Worm (Caenorhabditis elegans): ENCODE data around the gene F31F7.2.

The F31F7.2 gene

ce11 chrV:6277178-6277834, 6.7 kb downstream of the F31F7.2 start (continued):
- TF ChIP-seq pha-4 (GFP tag; IDR thresholded peaks at IDR 0.05) (no peak), pha-4 (tag; optimal IDR thresholded peaks at IDR 0.05) (no peak), ceh-28 (tag; optimal IDR thresholded peaks at IDR 0.05) (no peak), ZK546.5 (tag; optimal IDR thresholded peaks at IDR 0.05) (no peak), nhr-77 (tag; optimal IDR thresholded peaks at IDR 0.05) (peak; percentile 46), lir-3 (tag; optimal IDR thresholded peaks at IDR 0.05) (no peak), skn-1 (tag; optimal IDR thresholded peaks at IDR 0.05) (no peak), mep-1 (tag; optimal IDR thresholded peaks at IDR 0.05) (peak; percentile 21), lin-15B (tag; optimal IDR thresholded peaks at IDR 0.05) (no peak), nhr-111 (GFP tag; optimal IDR thresholded peaks at IDR 0.05) (no peak), dpl-1 (GFP tag; optimal IDR thresholded peaks at IDR 0.05) (no peak), T20F7.1 (GFP tag; optimal IDR thresholded peaks at IDR 0.05) (no peak), T26A8.4 (GFP tag; IDR thresholded peaks at IDR 0.05) (no peak), ceh-62 (tag; optimal IDR thresholded peaks at IDR 0.05) (no peak), nhr-6 (tag; optimal IDR thresholded peaks at IDR 0.05) (no peak), saeg-2 (GFP tag; IDR thresholded peaks at IDR 0.05) (no peak), cey-2 (tag; optimal IDR thresholded peaks at IDR 0.05; ENCODE audit: borderline replicate concordance, insufficient read depth) (no peak), Y48G9A.11 (GFP tag; IDR thresholded peaks at IDR 0.05) (no peak), jun-1 (tag; optimal IDR thresholded peaks at IDR 0.05) (no peak), hmg-1.1 (GFP tag; IDR thresholded peaks at IDR 0.05) (no peak), ztf-11 (tag; optimal IDR thresholded peaks at IDR 0.05) (no peak), unc-130 (GFP tag; optimal IDR thresholded peaks at IDR 0.05) (no peak), egl-27 (tag; optimal IDR thresholded peaks at IDR 0.05) (no peak), snpc-1.2 (GFP tag; IDR thresholded peaks at IDR 0.05) (no peak), ctbp-1 (GFP tag; IDR thresholded peaks at IDR 0.05) (no peak), nhr-42 (GFP tag; IDR thresholded peaks at IDR 0.05) (no peak; the same call in 1 of the 2 replicates)

DNA sequence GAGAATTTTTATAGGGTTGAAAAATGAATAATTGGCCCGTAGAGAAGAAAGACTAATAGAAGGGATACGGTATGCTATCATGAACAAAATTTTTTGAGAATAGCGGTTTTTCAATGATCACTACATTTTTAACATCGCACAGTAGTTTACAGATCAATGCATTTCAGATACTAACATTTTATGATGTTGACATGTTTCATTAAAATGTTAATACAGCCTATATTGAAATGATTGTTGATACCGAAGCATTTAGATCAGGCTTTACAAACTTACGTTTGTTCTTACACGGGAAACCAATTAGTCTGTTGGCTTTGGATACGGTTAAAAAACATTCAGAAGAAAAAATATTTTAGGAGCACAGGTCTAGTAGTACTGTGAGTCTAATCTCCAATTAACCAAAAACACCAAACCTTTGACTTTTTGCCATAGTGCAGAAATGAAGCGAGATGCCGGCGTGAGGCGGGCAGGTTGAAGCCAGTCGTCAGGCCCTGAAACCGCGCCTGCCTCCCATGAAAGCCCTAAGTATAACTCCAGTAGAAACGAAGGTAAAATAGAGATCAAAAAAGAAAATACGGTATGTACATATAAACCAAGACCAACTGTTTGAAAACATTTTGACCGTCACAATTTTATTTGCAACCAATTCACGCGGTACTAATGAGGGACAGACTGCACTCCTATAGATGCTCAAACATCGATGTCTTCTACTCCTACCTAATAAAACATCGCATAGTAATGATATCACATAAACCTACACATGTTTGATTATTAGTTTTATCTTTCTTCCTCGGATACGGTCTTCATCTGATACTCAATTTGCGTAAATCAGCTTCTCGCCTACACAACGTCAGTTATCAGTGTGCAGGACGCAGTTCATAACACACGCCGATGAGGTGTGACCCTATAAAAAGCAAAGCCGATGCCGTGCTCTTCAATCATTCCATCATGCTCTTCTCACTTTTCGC, 7.7 kb downstream of the F31F7.2 start, which contains the start of gene fil-2:
Gene fil-2, plus strand, starts transcription at position 915 of the 965 bp plus-strand sequence.
- TF ChIP-seq zfp-3 (GFP tag; conservative IDR thresholded peaks at IDR 0.05) (peak; percentile 99), fkh-10 (GFP tag; optimal IDR thresholded peaks at IDR 0.05) (no peak), lin-29 (GFP tag; IDR thresholded peaks at IDR 0.05) (0 out of 2 replicates have a peak, but pooled peaks have one; percentile 39), T26A8.4 (GFP tag; IDR thresholded peaks at IDR 0.05) (peak; percentile 74), lin-15B (tag; optimal IDR thresholded peaks at IDR 0.05) (no peak), mdl-1 (tag; optimal IDR thresholded peaks at IDR 0.05) (no peak), Y48G9A.11 (GFP tag; IDR thresholded peaks at IDR 0.05) (peak; percentile 42; the same call in 1 of the 2 replicates), dmd-9 (GFP tag; IDR thresholded peaks at IDR 0.05) (no peak), ces-1 (GFP tag; optimal IDR thresholded peaks at IDR 0.05) (no peak), duxl-1 (tag; optimal IDR thresholded peaks at IDR 0.05; ENCODE audit: poor library complexity) (peak; percentile 54), unc-39 (tag; optimal IDR thresholded peaks at IDR 0.05) (no peak), snpc-1.2 (GFP tag; IDR thresholded peaks at IDR 0.05) (0 out of 2 replicates have a peak, but pooled peaks have one; percentile 23), nhr-111 (GFP tag; optimal IDR thresholded peaks at IDR 0.05) (no peak), pha-4 (GFP tag; IDR thresholded peaks at IDR 0.05) (no peak; the same call in 1 of the 2 replicates), pha-4 (tag; optimal IDR thresholded peaks at IDR 0.05) (no peak), nhr-76 (tag; optimal IDR thresholded peaks at IDR 0.05) (no peak), daf-19 (GFP tag; conservative IDR thresholded peaks at IDR 0.05) (no peak), mxl-2 (GFP tag; conservative IDR thresholded peaks at IDR 0.05) (no peak), Y105C5A.15 (GFP tag; IDR thresholded peaks at IDR 0.05) (no peak), rbr-2 (tag; optimal IDR thresholded peaks at IDR 0.05) (no peak), F49E8.2 (tag; optimal IDR thresholded peaks at IDR 0.05; ENCODE audit: borderline replicate concordance) (no peak), ztf-7 (tag; optimal IDR thresholded peaks at IDR 0.05) (no peak), lir-3 (tag; optimal IDR thresholded peaks at IDR 0.05) (no peak), ctbp-1 (GFP tag; IDR thresholded peaks at IDR 0.05) (no peak), mxl-3 (GFP tag; optimal IDR thresholded peaks at IDR 0.05) (no peak), F37D6.2 (tag; optimal IDR thresholded peaks at IDR 0.05) (no peak), ZK546.5 (tag; optimal IDR thresholded peaks at IDR 0.05) (no peak), egl-43 (GFP tag; IDR thresholded peaks at IDR 0.05) (no peak), dve-1 (tag; optimal IDR thresholded peaks at IDR 0.05; ENCODE audit: insufficient read depth) (peak; percentile 69), nhr-77 (tag; optimal IDR thresholded peaks at IDR 0.05) (peak; percentile 93), ztf-11 (tag; optimal IDR thresholded peaks at IDR 0.05) (no peak), snpc-4 (tag; optimal IDR thresholded peaks at IDR 0.05) (no peak)
